Worm (Caenorhabditis elegans) whole organism, L2 larva: ENCODE data around the gene C15B12.4.

Experiments
- C34F6.9 ChIP-seq: fragments of 150-350 bp; optimal IDR thresholded peaks from 2 replicates; lab custom pipeline; 2014; ENCODE audit warnings: missing biosample characterization, missing genetic modification characterization
- F13H6.1 ChIP-seq: sonication (generic microtip); optimal IDR thresholded peaks from 2 replicates; lab custom pipeline; 2016; ENCODE audit warnings: missing genetic modification characterization, missing compliant biosample characterization
- R02D3.7 ChIP-seq: fragments of 150-350 bp; optimal IDR thresholded peaks from 2 replicates; lab custom pipeline; 2014; ENCODE audit warnings: missing biosample characterization, missing genetic modification characterization
- Y55F3AM.14 ChIP-seq: fragments of 200-800 bp; sonication (Bioruptor generic); optimal IDR thresholded peaks from 2 replicates; lab custom pipeline; 2018; ENCODE audit warnings: mild to moderate bottlenecking, missing genetic modification characterization, missing compliant biosample characterization
- ZK546.5 ChIP-seq: sonication (generic microtip); optimal IDR thresholded peaks from 2 replicates; lab custom pipeline; 2017; ENCODE audit warnings: missing biosample characterization, missing genetic modification characterization
- alr-1 ChIP-seq: fragments of 150-350 bp; optimal IDR thresholded peaks from 2 replicates; lab custom pipeline; 2014; ENCODE audit warnings: missing biosample characterization, missing genetic modification characterization
- aly-2 ChIP-seq: fragments of 150-350 bp; optimal IDR thresholded peaks from 2 replicates; lab custom pipeline; 2014; ENCODE audit warnings: missing biosample characterization, missing genetic modification characterization
- blmp-1 ChIP-seq: sonication (generic microtip); optimal IDR thresholded peaks from 2 replicates; lab custom pipeline; 2017; ENCODE audit warnings: missing genetic modification characterization, mild to moderate bottlenecking, missing compliant biosample characterization, antibody characterized with exemption, moderate library complexity; ENCODE audit not compliant: insufficient read depth
- ceh-16 ChIP-seq: fragments of 150-350 bp; optimal IDR thresholded peaks from 2 replicates; lab custom pipeline; 2014; ENCODE audit warnings: missing biosample characterization, missing genetic modification characterization
- ceh-82 ChIP-seq: fragments of 150-350 bp; optimal IDR thresholded peaks from 2 replicates; lab custom pipeline; 2014; ENCODE audit warnings: missing biosample characterization, missing genetic modification characterization
- crh-2 ChIP-seq: sonication (generic microtip); optimal IDR thresholded peaks from 2 replicates; lab custom pipeline; 2017; ENCODE audit warnings: missing biosample characterization, missing genetic modification characterization
- dmd-4 ChIP-seq: sonication (generic microtip); optimal IDR thresholded peaks from 2 replicates; lab custom pipeline; 2017; ENCODE audit warnings: missing biosample characterization, missing genetic modification characterization
- elt-1 ChIP-seq: fragments of 150-350 bp; optimal IDR thresholded peaks from 2 replicates; lab custom pipeline; 2014; ENCODE audit warnings: missing biosample characterization, missing genetic modification characterization
- elt-3 ChIP-seq: sonication (generic microtip); optimal IDR thresholded peaks from 2 replicates; lab custom pipeline; 2017; ENCODE audit warnings: missing biosample characterization, missing genetic modification characterization
- fos-1 ChIP-seq: fragments of 150-350 bp; optimal IDR thresholded peaks from 2 replicates; lab custom pipeline; 2014; ENCODE audit warnings: missing biosample characterization, missing genetic modification characterization
- lin-11 ChIP-seq: fragments of 150-350 bp; sonication (generic microtip); optimal IDR thresholded peaks from 2 replicates; lab custom pipeline; 2014; ENCODE audit warnings: missing biosample characterization, missing genetic modification characterization, inconsistent platforms, mixed read lengths
- lin-13 ChIP-seq: fragments of 150-350 bp; optimal IDR thresholded peaks from 2 replicates; lab custom pipeline; 2014; ENCODE audit warnings: missing biosample characterization, missing genetic modification reagents, missing genetic modification characterization
- lsy-2 ChIP-seq, 2 experiments: fragments of 150-350 bp in 1 of 2; sonication (generic microtip) in 1 of 2; optimal IDR thresholded peaks; 2 replicates each; lab custom pipeline; 2014 to 2017; ENCODE audit warnings: missing biosample characterization in 2 of 2, missing genetic modification characterization in 2 of 2
- mbf-1 ChIP-seq: sonication (generic microtip); optimal IDR thresholded peaks from 2 replicates; lab custom pipeline; 2017; ENCODE audit warnings: missing biosample characterization, missing genetic modification characterization
- mdl-1 ChIP-seq, 2 experiments: fragments of 150-350 bp in 1 of 2; sonication (generic microtip) in 1 of 2; optimal IDR thresholded peaks; 2 replicates each; lab custom pipeline; 2017; ENCODE audit warnings: missing biosample characterization in 2 of 2, missing genetic modification characterization in 2 of 2
- nhr-11 ChIP-seq: fragments of 150-350 bp; optimal IDR thresholded peaks from 2 replicates; lab custom pipeline; 2014; ENCODE audit warnings: missing biosample characterization, missing genetic modification characterization
- nhr-129 ChIP-seq: fragments of 150-350 bp; optimal IDR thresholded peaks from 2 replicates; lab custom pipeline; 2014; ENCODE audit warnings: missing biosample characterization, missing genetic modification characterization
- nhr-21 ChIP-seq: fragments of 150-350 bp; optimal IDR thresholded peaks from 2 replicates; lab custom pipeline; 2014; ENCODE audit warnings: missing biosample characterization, missing genetic modification characterization
- nhr-23 ChIP-seq: fragments of 150-350 bp; optimal IDR thresholded peaks from 2 replicates; lab custom pipeline; 2014; ENCODE audit warnings: missing biosample characterization, missing genetic modification reagents, missing genetic modification characterization
- nhr-25 ChIP-seq: fragments of 150-350 bp; sonication (generic microtip); optimal IDR thresholded peaks from 3 replicates; lab custom pipeline; 2014; ENCODE audit warnings: missing biosample characterization, missing genetic modification characterization
- nhr-6 ChIP-seq: fragments of 150-350 bp; optimal IDR thresholded peaks from 2 replicates; lab custom pipeline; 2014; ENCODE audit warnings: missing biosample characterization, missing genetic modification characterization
- peb-1 ChIP-seq: fragments of 150-350 bp; optimal IDR thresholded peaks from 2 replicates; lab custom pipeline; 2014; ENCODE audit warnings: missing biosample characterization, missing genetic modification characterization
- sem-4 ChIP-seq: fragments of 150-350 bp; optimal IDR thresholded peaks from 2 replicates; lab custom pipeline; 2014; ENCODE audit warnings: missing biosample characterization, missing genetic modification reagents, missing genetic modification characterization
- sma-3 ChIP-seq: sonication (generic microtip); optimal IDR thresholded peaks from 2 replicates; lab custom pipeline; 2016; ENCODE audit warnings: missing genetic modification reagents, missing genetic modification characterization, missing compliant biosample characterization
- sma-9 ChIP-seq, 2 experiments: fragments of 150-350 bp in 1 of 2; sonication (generic microtip) in 1 of 2; optimal IDR thresholded peaks; 2 replicates each; lab custom pipeline; 2014 to 2016; ENCODE audit warnings: missing genetic modification characterization in 2 of 2, mild to moderate bottlenecking in 1 of 2, missing biosample characterization in 1 of 2, missing compliant biosample characterization in 1 of 2, missing genetic modification reagents in 1 of 2, moderate library complexity in 1 of 2
- snpc-4 ChIP-seq: fragments of 150-350 bp; optimal IDR thresholded peaks from 2 replicates; lab custom pipeline; 2014; ENCODE audit warnings: missing biosample characterization, missing genetic modification characterization
- unc-39 ChIP-seq: fragments of 150-350 bp; optimal IDR thresholded peaks from 2 replicates; lab custom pipeline; 2014; ENCODE audit warnings: missing biosample characterization, missing genetic modification characterization
- unc-55 ChIP-seq: fragments of 150-350 bp; sonication (generic microtip); optimal IDR thresholded peaks from 3 replicates; lab custom pipeline; 2014; ENCODE audit warnings: missing biosample characterization, missing genetic modification reagents, missing genetic modification characterization
- unc-62 ChIP-seq: fragments of 150-350 bp; optimal IDR thresholded peaks from 2 replicates; lab custom pipeline; 2014; ENCODE audit warnings: missing biosample characterization, missing genetic modification reagents, missing genetic modification characterization
- zag-1 ChIP-seq: fragments of 150-350 bp; optimal IDR thresholded peaks from 2 replicates; lab custom pipeline; 2014; ENCODE audit warnings: missing biosample characterization, missing genetic modification characterization
- ztf-1 ChIP-seq: fragments of 200-800 bp; sonication (Bioruptor generic); conservative IDR thresholded peaks from 2 replicates; pipeline ENCODE4 v1.3.6; 2022; ENCODE audit warnings: missing genetic modification characterization, missing compliant biosample characterization
- ztf-11 ChIP-seq: sonication (generic microtip); optimal IDR thresholded peaks from 2 replicates; lab custom pipeline; 2017; ENCODE audit warnings: missing biosample characterization, missing genetic modification characterization

Gene C15B12.4

ce11 chrX:6515267-6515666, 41.7 kb upstream of the C15B12.4 start:
- TF ChIP-seq nhr-21 (tag; lab: Kevin White, UChicago) (peak; percentile 66), blmp-1 (tag; lab: Kevin White, UChicago) (peak; percentile 99), fos-1 (tag; lab: Kevin White, UChicago) (peak; percentile 16), snpc-4 (tag; lab: Kevin White, UChicago) (no peak), nhr-25 (tag; lab: Kevin White, UChicago) (peak; percentile 37), ceh-16 (tag; lab: Kevin White, UChicago) (peak; percentile 18), sma-3 (GFP tag; lab: Kevin White, UChicago) (no peak), mbf-1 (tag; lab: Kevin White, UChicago) (no peak), peb-1 (no peak), elt-3 (tag; lab: Kevin White, UChicago) (no peak), mdl-1 (tag; optimal IDR thresholded peaks at IDR 0.05; lab: Kevin White, UChicago) (no peak), R02D3.7 (tag; lab: Kevin White, UChicago) (no peak)

- TF ChIP-seq ZK546.5 (tag; lab: Kevin White, UChicago): no peak
- no peak for TF ChIP-seq dmd-4 (tag; lab: Kevin White, UChicago)
- TF ChIP-seq fos-1 (tag; lab: Kevin White, UChicago): peak; percentile 16
- peak; percentile 6 for TF ChIP-seq sma-9 (GFP tag; optimal IDR thresholded peaks at IDR 0.05; lab: Kevin White, UChicago)
- TF ChIP-seq sma-9 (tag; optimal IDR thresholded peaks at IDR 0.05; lab: Kevin White, UChicago): no peak
- TF ChIP-seq unc-39 (tag; lab: Kevin White, UChicago): no peak
- peak; percentile 20 for TF ChIP-seq nhr-21 (tag; lab: Kevin White, UChicago)
These were observed 40.9 kb upstream of the C15B12.4 start for ce11 chrX:6514466-6514865.

- TF ChIP-seq nhr-21 (tag; lab: Kevin White, UChicago) (no peak), nhr-23 (tag; lab: Kevin White, UChicago) (no peak), elt-1 (no peak), mdl-1 (tag; optimal IDR thresholded peaks at IDR 0.05; lab: Kevin White, UChicago) (no peak), unc-39 (tag; lab: Kevin White, UChicago) (no peak), ztf-11 (tag; lab: Kevin White, UChicago) (no peak), nhr-25 (tag; lab: Kevin White, UChicago) (no peak), nhr-11 (tag; lab: Kevin White, UChicago) (no peak), lin-13 (no peak), ztf-1 (GFP tag; lab: Robert Waterston, UW) (no peak), lin-11 (tag; lab: Kevin White, UChicago) (no peak), ZK546.5 (tag; lab: Kevin White, UChicago) (no peak), aly-2 (tag; lab: Kevin White, UChicago) (no peak)
These were observed 38.4 kb upstream of the C15B12.4 start, which contains the start of gene ttr-35 for ce11 chrX:6511985-6512384. ttr-35 (plus strand) TSS chrX:6512285.

ce11 chrX:6510627-6511026, 37.1 kb upstream of the C15B12.4 start, which contains the start of gene ttr-36:
ttr-36 (plus strand) TSS chrX:6510927.
- no peak for TF ChIP-seq mbf-1 (tag; lab: Kevin White, UChicago)
- no peak for TF ChIP-seq nhr-11 (tag; lab: Kevin White, UChicago)
- TF ChIP-seq lin-13: no peak
- TF ChIP-seq alr-1: no peak
- no peak for TF ChIP-seq sem-4 (tag; lab: Kevin White, UChicago)
- no peak for TF ChIP-seq unc-39 (tag; lab: Kevin White, UChicago)
- no peak for TF ChIP-seq R02D3.7 (tag; lab: Kevin White, UChicago)
- TF ChIP-seq nhr-23 (tag; lab: Kevin White, UChicago): no peak
- no peak for TF ChIP-seq lsy-2 (tag; optimal IDR thresholded peaks at IDR 0.05; lab: Kevin White, UChicago)
- TF ChIP-seq fos-1 (tag; lab: Kevin White, UChicago): no peak

ce11 chrX:6509813-6510212, 36.3 kb upstream of the C15B12.4 start:
- TF ChIP-seq alr-1 (no peak), F13H6.1 (tag; lab: Kevin White, UChicago) (peak; percentile 42), lsy-2 (tag; optimal IDR thresholded peaks at IDR 0.05; lab: Kevin White, UChicago) (peak in 1 of 2 experiments; percentile 42), dmd-4 (tag; lab: Kevin White, UChicago) (no peak), nhr-6 (tag; lab: Kevin White, UChicago) (no peak), sma-9 (GFP tag; optimal IDR thresholded peaks at IDR 0.05; lab: Kevin White, UChicago) (peak; percentile 38), sma-9 (tag; optimal IDR thresholded peaks at IDR 0.05; lab: Kevin White, UChicago) (no peak), fos-1 (tag; lab: Kevin White, UChicago) (no peak), ceh-82 (tag; lab: Kevin White, UChicago) (no peak), crh-2 (tag; lab: Kevin White, UChicago) (no peak), nhr-129 (tag; lab: Kevin White, UChicago) (peak; percentile 44), mdl-1 (tag; optimal IDR thresholded peaks at IDR 0.05; lab: Kevin White, UChicago) (no peak), unc-62 (no peak), unc-39 (tag; lab: Kevin White, UChicago) (no peak), unc-55 (GFP tag; lab: Kevin White, UChicago) (no peak), nhr-25 (tag; lab: Kevin White, UChicago) (no peak), ztf-1 (GFP tag; lab: Robert Waterston, UW) (no peak), blmp-1 (tag; lab: Kevin White, UChicago) (no peak), zag-1 (no peak), lin-11 (tag; lab: Kevin White, UChicago) (no peak), Y55F3AM.14 (GFP tag; lab: Kevin White, UChicago) (no peak), nhr-11 (tag; lab: Kevin White, UChicago) (no peak), C34F6.9 (tag; lab: Kevin White, UChicago) (no peak)
- TF ChIP-seq, all 48 proteins: peak for 4
